Fruit fly (Drosophila melanogaster): ENCODE measurements around the gene scramb1.

dm6 chr3L:10226055-10226454, 1.0 kb upstream of the scramb1 start:
- no peak for TF ChIP-seq CG5204 (GFP tag; optimal IDR thresholded peaks at IDR 0.05)
- no peak for TF ChIP-seq CG33017 (tag; optimal IDR thresholded peaks at IDR 0.05)
- TF ChIP-seq CG7045 (GFP tag; optimal IDR thresholded peaks at IDR 0.05), result no peak
- TF ChIP-seq CG11617 (GFP tag; optimal IDR thresholded peaks at IDR 0.05), result no peak
- no peak for TF ChIP-seq kay (GFP tag; ENCODE audit: borderline replicate concordance)
- no peak for TF ChIP-seq toe (GFP tag; optimal IDR thresholded peaks at IDR 0.05)
- no peak for TF ChIP-seq cnc (optimal IDR thresholded peaks at IDR 0.05)
- TF ChIP-seq CG7101 (tag; optimal IDR thresholded peaks at IDR 0.05), result no peak
- no peak for TF ChIP-seq Hr96 (GFP tag; optimal IDR thresholded peaks at IDR 0.05)
- TF ChIP-seq tj (GFP tag; optimal IDR thresholded peaks at IDR 0.05), result no peak
- TF ChIP-seq Crg-1 (GFP tag; optimal IDR thresholded peaks at IDR 0.05), result no peak
- TF ChIP-seq Clk (GFP tag; optimal IDR thresholded peaks at IDR 0.05), result no peak
- no peak for TF ChIP-seq CG14711 (tag; optimal IDR thresholded peaks at IDR 0.05)

Data from whole organism, adult.